Fruit fly (Drosophila melanogaster) whole organism, embryonic: Measurements from ENCODE around the gene CG14212.

ENCODE experiments used
- CG10565 ChIP-seq: fragments of 200-800 bp; sonication (Bioruptor generic); optimal IDR thresholded peaks from 3 replicates; lab custom pipeline; 2016; ENCODE audit warnings: missing biosample characterization, mild to moderate bottlenecking, missing genetic modification characterization
- CG10979 ChIP-seq: fragments of 200-800 bp; sonication (Bioruptor generic); optimal IDR thresholded peaks from 2 replicates; lab custom pipeline; 2018; ENCODE audit warnings: missing biosample characterization, mild to moderate bottlenecking, missing genetic modification characterization, moderate library complexity
- CG11093 ChIP-seq: fragments of 200-800 bp; sonication (Bioruptor generic); IDR thresholded peaks from 3 replicates; pipeline ENCODE4 v1.3.6; 2022; ENCODE audit warnings: missing biosample characterization, missing genetic modification characterization
- CG12236 ChIP-seq: fragments of 200-800 bp; sonication (Bioruptor generic); optimal IDR thresholded peaks from 2 replicates; lab custom pipeline; 2016; ENCODE audit warnings: missing biosample characterization, missing genetic modification characterization
- CG14050 ChIP-seq: fragments of 200-800 bp; sonication (Bioruptor generic); IDR thresholded peaks from 3 replicates; pipeline ENCODE4 v1.3.6; 2022; ENCODE audit warnings: missing biosample characterization, missing genetic modification characterization
- CG14441 ChIP-seq: fragments of 200-800 bp; sonication (Bioruptor generic); IDR thresholded peaks from 2 replicates; pipeline ENCODE4 v1.3.6; 2022; ENCODE audit warnings: missing biosample characterization, missing genetic modification characterization
- CG1603 ChIP-seq: fragments of 200-800 bp; sonication (Bioruptor generic); optimal IDR thresholded peaks from 2 replicates; lab custom pipeline; 2019; ENCODE audit warnings: missing biosample characterization, mild to moderate bottlenecking, missing genetic modification characterization, moderate library complexity
- CG16779 ChIP-seq: fragments of 200-800 bp; sonication (Bioruptor generic); IDR thresholded peaks from 2 replicates; pipeline ENCODE4 v1.3.6; 2022; ENCODE audit warnings: missing biosample characterization, missing genetic modification characterization
- CG2889 ChIP-seq: fragments of 200-800 bp; sonication (Bioruptor generic); IDR thresholded peaks from 3 replicates; pipeline ENCODE4 v1.3.6; 2022; ENCODE audit warnings: missing biosample characterization, missing genetic modification characterization
- CG30403 ChIP-seq: fragments of 200-800 bp; sonication (Bioruptor generic); optimal IDR thresholded peaks from 3 replicates; lab custom pipeline; 2016; ENCODE audit warnings: missing biosample characterization, missing genetic modification characterization
- CG3065 ChIP-seq: fragments of 200-800 bp; sonication (Bioruptor generic); optimal IDR thresholded peaks from 2 replicates; lab custom pipeline; 2016; ENCODE audit warnings: missing biosample characterization, missing genetic modification characterization
- CG32772 ChIP-seq: fragments of 200-800 bp; sonication (Bioruptor generic); IDR thresholded peaks from 2 replicates; pipeline ENCODE4 v1.3.6; 2022; ENCODE audit warnings: missing biosample characterization, missing genetic modification characterization
- CG3726 ChIP-seq: fragments of 200-800 bp; sonication (Bioruptor generic); IDR thresholded peaks from 3 replicates; pipeline ENCODE4, ENCODE4 v1.3.6; 2022; ENCODE audit warnings: missing biosample characterization, missing genetic modification characterization
- CG42726 ChIP-seq: fragments of 200-800 bp; sonication (Bioruptor generic); IDR thresholded peaks from 2 replicates; pipeline ENCODE4 v1.3.6; 2022; ENCODE audit warnings: missing biosample characterization, missing genetic modification characterization; ENCODE audit not compliant: partially characterized antibody
- CG4404 ChIP-seq: fragments of 200-800 bp; sonication (Bioruptor generic); IDR thresholded peaks from 2 replicates; pipeline ENCODE4 v1.3.6; 2022; ENCODE audit warnings: missing biosample characterization, missing genetic modification characterization
- CG4617 ChIP-seq: fragments of 200-800 bp; sonication (Bioruptor generic); optimal IDR thresholded peaks from 3 replicates; lab custom pipeline; 2016; ENCODE audit warnings: missing biosample characterization, missing genetic modification characterization, borderline replicate concordance
- CG4707 ChIP-seq: fragments of 200-800 bp; sonication (Bioruptor generic); optimal IDR thresholded peaks from 2 replicates; lab custom pipeline; 2018; ENCODE audit warnings: missing biosample characterization, mild to moderate bottlenecking, missing genetic modification characterization, moderate library complexity
- CG4730 ChIP-seq: fragments of 200-800 bp; sonication (Bioruptor generic); IDR thresholded peaks from 2 replicates; pipeline ENCODE4 v1.3.6; 2022; ENCODE audit warnings: missing biosample characterization, missing genetic modification characterization
- CG4820 ChIP-seq: fragments of 200-800 bp; sonication (Bioruptor generic); optimal IDR thresholded peaks from 3 replicates; lab custom pipeline; 2016; ENCODE audit warnings: missing biosample characterization, missing genetic modification characterization
- CG5180 ChIP-seq: fragments of 200-800 bp; sonication (Bioruptor generic); optimal IDR thresholded peaks from 3 replicates; lab custom pipeline; 2017; ENCODE audit warnings: missing biosample characterization, missing genetic modification characterization, mild to moderate bottlenecking, moderate library complexity, missing genetic modification reagents
- CG6254 ChIP-seq: fragments of 200-800 bp; sonication (Bioruptor generic); optimal IDR thresholded peaks from 3 replicates; lab custom pipeline; 2017; ENCODE audit warnings: mild to moderate bottlenecking, missing biosample characterization, missing genetic modification reagents, missing genetic modification characterization
- CG7556 ChIP-seq: fragments of 200-800 bp; sonication (Bioruptor generic); optimal IDR thresholded peaks from 2 replicates; lab custom pipeline; 2017; ENCODE audit warnings: missing biosample characterization, mild to moderate bottlenecking, missing genetic modification characterization
- CG8359 ChIP-seq: fragments of 200-800 bp; sonication (Bioruptor generic); optimal IDR thresholded peaks from 2 replicates; lab custom pipeline; 2017; ENCODE audit warnings: missing biosample characterization, mild to moderate bottlenecking, missing genetic modification characterization, borderline replicate concordance
- CG9797 ChIP-seq: fragments of 200-800 bp; sonication (Bioruptor generic); optimal IDR thresholded peaks from 3 replicates; lab custom pipeline; 2018; ENCODE audit warnings: missing biosample characterization, mild to moderate bottlenecking, missing genetic modification characterization
- Dad ChIP-seq: fragments of 200-800 bp; sonication (Bioruptor generic); optimal IDR thresholded peaks from 3 replicates; lab custom pipeline; 2016; ENCODE audit warnings: missing biosample characterization, missing genetic modification characterization
- Dbx ChIP-seq: fragments of 200-800 bp; sonication (Bioruptor generic); IDR thresholded peaks from 3 replicates; pipeline ENCODE4 v1.3.6; 2022; ENCODE audit warnings: missing biosample characterization, missing genetic modification characterization
- Dfd ChIP-seq, 2 experiments: fragments of >200 bp; optimal IDR thresholded peaks; 2 replicates each; lab custom pipeline; 2017; ENCODE audit warnings: missing biosample characterization in 2 of 2, missing genetic modification characterization in 2 of 2
- Dp ChIP-seq: fragments of 200-800 bp; sonication (Bioruptor generic); optimal IDR thresholded peaks from 2 replicates; lab custom pipeline; 2018; ENCODE audit warnings: missing biosample characterization, mild to moderate bottlenecking, missing genetic modification characterization, moderate library complexity
- HHEX ChIP-seq: fragments of 200-800 bp; sonication (Bioruptor generic); optimal IDR thresholded peaks from 3 replicates; lab custom pipeline; 2017; ENCODE audit warnings: missing biosample characterization, mild to moderate bottlenecking, missing genetic modification characterization, missing genetic modification reagents
- HLH54F ChIP-seq: fragments of 200-800 bp; sonication (Bioruptor generic); optimal IDR thresholded peaks from 3 replicates; lab custom pipeline; 2016; ENCODE audit warnings: missing biosample characterization, missing genetic modification characterization
- Nf-YC ChIP-seq: fragments of 200-800 bp; optimal IDR thresholded peaks from 3 replicates; lab custom pipeline; 2019; ENCODE audit warnings: missing biosample characterization, mild to moderate bottlenecking, missing genetic modification characterization, moderate library complexity
- Rfx ChIP-seq: fragments of 200-800 bp; sonication (Bioruptor generic); IDR thresholded peaks from 2 replicates; pipeline ENCODE4 v1.3.6; 2022; ENCODE audit warnings: missing biosample characterization, missing genetic modification characterization
- amos ChIP-seq: fragments of 200-800 bp; sonication (Bioruptor generic); IDR thresholded peaks from 2 replicates; pipeline ENCODE4 v1.3.6; 2022; ENCODE audit warnings: missing biosample characterization, missing genetic modification characterization; ENCODE audit not compliant: partially characterized antibody
- ase ChIP-seq: fragments of 200-800 bp; sonication (Bioruptor generic); IDR thresholded peaks from 3 replicates; pipeline ENCODE4 v1.3.6; 2022; ENCODE audit warnings: missing biosample characterization, missing genetic modification characterization
- cato ChIP-seq: fragments of 200-800 bp; sonication (Bioruptor generic); optimal IDR thresholded peaks from 2 replicates; lab custom pipeline; 2016; ENCODE audit warnings: missing biosample characterization, missing genetic modification characterization, borderline replicate concordance
- cg ChIP-seq: fragments of 200-800 bp; sonication (Bioruptor generic); optimal IDR thresholded peaks from 3 replicates; lab custom pipeline; 2019; ENCODE audit warnings: missing biosample characterization, mild to moderate bottlenecking, missing genetic modification characterization, moderate library complexity
- croc ChIP-seq: fragments of 200-800 bp; sonication (Bioruptor generic); conservative IDR thresholded peaks from 3 replicates; pipeline ENCODE4 v1.3.6; 2022; ENCODE audit warnings: missing biosample characterization, missing genetic modification characterization
- dysf ChIP-seq: fragments of 200-800 bp; sonication (Bioruptor generic); IDR thresholded peaks from 3 replicates; pipeline ENCODE4 v1.3.6; 2022; ENCODE audit warnings: missing biosample characterization, missing genetic modification characterization
- emc ChIP-seq: fragments of 200-800 bp; sonication (Bioruptor generic); optimal IDR thresholded peaks from 2 replicates; lab custom pipeline; 2016; ENCODE audit warnings: missing biosample characterization, missing genetic modification characterization
- fru ChIP-seq: fragments of >200 bp; optimal IDR thresholded peaks from 2 replicates; lab custom pipeline; 2017
- ftz-f1 ChIP-seq: fragments of 200-800 bp; sonication (Bioruptor generic); optimal IDR thresholded peaks from 2 replicates; lab custom pipeline; 2016; ENCODE audit warnings: missing biosample characterization, missing genetic modification characterization
- gem ChIP-seq: fragments of 200-800 bp; sonication (Bioruptor generic); optimal IDR thresholded peaks from 2 replicates; lab custom pipeline; 2019; ENCODE audit warnings: missing biosample characterization, mild to moderate bottlenecking, missing genetic modification characterization, moderate library complexity
- hb ChIP-seq: fragments of 200-800 bp; sonication (Bioruptor generic); IDR thresholded peaks from 3 replicates; pipeline ENCODE4 v1.3.6; 2022; ENCODE audit warnings: missing biosample characterization, missing genetic modification characterization; ENCODE audit not compliant: partially characterized antibody
- jigr1 ChIP-seq: fragments of 200-800 bp; sonication (Bioruptor generic); IDR thresholded peaks from 3 replicates; pipeline ENCODE4 v1.3.6; 2022; ENCODE audit warnings: missing biosample characterization, missing genetic modification characterization
- kah ChIP-seq: fragments of 200-800 bp; sonication (Bioruptor generic); optimal IDR thresholded peaks from 2 replicates; lab custom pipeline; 2018; ENCODE audit warnings: missing biosample characterization, mild to moderate bottlenecking, missing genetic modification characterization
- lmd ChIP-seq: fragments of 200-800 bp; sonication (Bioruptor generic); IDR thresholded peaks from 2 replicates; pipeline ENCODE4 v1.3.6; 2022; ENCODE audit warnings: missing biosample characterization, missing genetic modification characterization
- run ChIP-seq: fragments of 200-800 bp; sonication (Bioruptor generic); optimal IDR thresholded peaks from 3 replicates; lab custom pipeline; 2018; ENCODE audit warnings: missing biosample characterization, mild to moderate bottlenecking, missing genetic modification characterization
- seq ChIP-seq: fragments of 200-800 bp; sonication (Bioruptor generic); IDR thresholded peaks from 2 replicates; pipeline ENCODE4 v1.3.6; 2022; ENCODE audit warnings: missing biosample characterization, missing genetic modification characterization
- sna ChIP-seq: fragments of 200-800 bp; sonication (Bioruptor generic); IDR thresholded peaks from 2 replicates; pipeline ENCODE4 v1.3.6; 2022; ENCODE audit warnings: missing biosample characterization, missing genetic modification characterization; ENCODE audit not compliant: partially characterized antibody
- so ChIP-seq: fragments of 200-800 bp; sonication (Bioruptor generic); IDR thresholded peaks from 3 replicates; pipeline ENCODE4 v1.3.6; 2022; ENCODE audit warnings: missing biosample characterization, missing genetic modification characterization

CG14212 gene

DNA sequence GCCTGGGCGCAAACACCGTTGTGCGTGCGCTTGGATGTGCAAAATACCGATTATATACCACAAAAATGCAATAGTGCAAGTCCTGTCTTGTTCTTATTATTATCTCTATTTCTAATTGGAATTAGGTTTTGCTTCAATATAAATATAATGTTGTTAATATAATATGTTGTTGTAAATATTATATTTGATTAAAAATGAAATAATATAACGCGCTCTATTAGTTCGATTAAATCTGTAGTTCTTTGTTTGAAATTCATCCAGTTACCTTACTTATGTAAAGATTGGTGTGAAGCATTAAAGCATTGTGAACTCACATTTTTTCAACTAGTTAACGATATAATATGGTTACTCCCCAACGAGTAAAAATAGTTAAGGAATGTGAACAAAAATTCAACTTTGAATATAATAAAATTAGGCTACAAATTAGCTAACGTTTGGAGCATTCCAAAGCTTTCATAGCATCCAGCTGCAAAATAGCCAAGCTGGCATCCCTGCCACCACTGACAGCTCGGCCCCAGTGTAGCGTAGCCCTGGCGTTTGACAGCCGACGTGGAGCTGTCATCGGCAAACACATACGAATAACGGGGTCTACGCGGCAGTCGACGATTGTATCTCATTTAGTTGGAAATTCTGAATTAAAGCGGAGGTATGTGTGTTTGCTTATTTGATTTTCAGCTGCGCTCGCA is 17.5 kb downstream of the CG14212 start, which contains the start of the genes CG12237 and Sec61gamma (continued):
- TF ChIP-seq Dp (peak; percentile 10), CG4404 (GFP tag; lab: Robert Waterston, UW) (no peak), Dfd (GFP tag; optimal IDR thresholded peaks at IDR 0.05; lab: Kevin White, UChicago) (no peak), hb (GFP tag; lab: Robert Waterston, UW) (no peak), Rfx (peak; percentile 72), run (tag; lab: Kevin White, UChicago) (no peak), CG11093 (GFP tag; lab: Robert Waterston, UW) (no peak), amos (peak; percentile 50; the same call in 1 of the 2 replicates), CG3065 (GFP tag; lab: Kevin White, UChicago) (no peak), cg (GFP tag; lab: Kevin White, UChicago) (peak; percentile 36), CG1603 (tag; lab: Kevin White, UChicago) (peak; percentile 59), Dad (GFP tag; lab: Kevin White, UChicago) (peak; percentile 24), CG4730 (no peak), Nf-YC (tag; lab: Kevin White, UChicago) (peak; percentile 39), CG7556 (GFP tag; lab: Kevin White, UChicago) (no peak), croc (GFP tag; lab: Robert Waterston, UW) (no peak), so (GFP tag; lab: Robert Waterston, UW) (0 out of 3 replicates have a peak, but pooled peaks have one; percentile 44), seq (GFP tag; lab: Robert Waterston, UW) (no peak), cato (GFP tag; lab: Kevin White, UChicago) (no peak), CG9797 (GFP tag; lab: Kevin White, UChicago) (peak; percentile 31), gem (tag; lab: Kevin White, UChicago) (no peak), CG4707 (GFP tag; lab: Kevin White, UChicago) (no peak), kah (GFP tag; lab: Kevin White, UChicago) (no peak), CG2889 (no peak), CG14050 (GFP tag; lab: Robert Waterston, UW) (no peak), fru (no peak), CG5180 (GFP tag; lab: Kevin White, UChicago) (no peak), ase (GFP tag; lab: Robert Waterston, UW) (no peak), jigr1 (no peak), CG32772 (no peak), CG30403 (GFP tag; lab: Kevin White, UChicago) (no peak), dysf (GFP tag; lab: Robert Waterston, UW) (0 out of 3 replicates have a peak, but pooled peaks have one; percentile 50), CG8359 (no peak), CG10979 (tag; lab: Kevin White, UChicago) (no peak), CG42726 (GFP tag; lab: Robert Waterston, UW) (peak; percentile 33; the same call in 1 of the 2 replicates), CG10565 (GFP tag; lab: Kevin White, UChicago) (no peak), CG14441 (GFP tag; lab: Robert Waterston, UW) (no peak), ftz-f1 (GFP tag; lab: Kevin White, UChicago) (peak; percentile 20), emc (GFP tag; lab: Kevin White, UChicago) (no peak), CG3726 (GFP tag; lab: Robert Waterston, UW) (no peak), lmd (GFP tag; lab: Robert Waterston, UW) (no peak; the same call in 1 of the 2 replicates), CG6254 (no peak), HHEX (GFP tag; lab: Kevin White, UChicago) (peak; percentile 11), CG4617 (GFP tag; lab: Kevin White, UChicago) (peak; percentile 32), sna (GFP tag; lab: Robert Waterston, UW) (no peak), CG12236 (GFP tag; lab: Kevin White, UChicago) (no peak), Dbx (GFP tag; lab: Robert Waterston, UW) (peak; percentile 53; the same call in 2 of the 3 replicates), CG4820 (no peak), CG16779 (GFP tag; lab: Robert Waterston, UW) (no peak), HLH54F (no peak)
